Worm (Caenorhabditis elegans) whole organism, early embryonic: ENCODE results near the gene K01B6.4.

Experiments
- F13C5.2 ChIP-seq: sonication (generic microtip); optimal IDR thresholded peaks from 2 replicates; lab custom pipeline; 2017; ENCODE audit warnings: mild to moderate bottlenecking, missing genetic modification characterization, inconsistent platforms, missing compliant biosample characterization
- aly-1 ChIP-seq: sonication (generic microtip); optimal IDR thresholded peaks from 2 replicates; lab custom pipeline; 2016; ENCODE audit warnings: missing genetic modification characterization, missing compliant biosample characterization
- ama-1 ChIP-seq: fragments of 150-350 bp; optimal IDR thresholded peaks from 2 replicates; lab custom pipeline; 2014
- ceh-13 ChIP-seq: fragments of 200-800 bp; sonication (Bioruptor generic); optimal IDR thresholded peaks from 2 replicates; lab custom pipeline; 2018; ENCODE audit warnings: mild to moderate bottlenecking, missing genetic modification characterization, missing compliant biosample characterization
- ets-7 ChIP-seq: sonication (generic microtip); optimal IDR thresholded peaks from 2 replicates; lab custom pipeline; 2016; ENCODE audit warnings: missing genotype, missing genetic modification characterization, missing compliant biosample characterization
- flt-1 ChIP-seq: fragments of 200-800 bp; sonication (Bioruptor generic); IDR thresholded peaks from 2 replicates; pipeline ENCODE4 v1.3.6; 2022; ENCODE audit warnings: missing genetic modification characterization, missing compliant biosample characterization
- hnd-1 ChIP-seq: sonication (generic microtip); optimal IDR thresholded peaks from 2 replicates; lab custom pipeline; 2016; ENCODE audit warnings: missing genetic modification characterization, missing compliant biosample characterization
- scrt-1 ChIP-seq: fragments of 200-800 bp; sonication (Bioruptor generic); IDR thresholded peaks from 2 replicates; pipeline ENCODE4 v1.3.6; 2022; ENCODE audit warnings: missing genetic modification characterization, missing compliant biosample characterization
- sea-1 ChIP-seq: fragments of 200-800 bp; sonication (Bioruptor generic); conservative IDR thresholded peaks from 2 replicates; pipeline ENCODE4 v1.3.6; 2022; ENCODE audit warnings: missing genetic modification characterization, missing compliant biosample characterization
- tbx-37 ChIP-seq: fragments of 200-800 bp; sonication (Bioruptor generic); conservative IDR thresholded peaks from 2 replicates; pipeline ENCODE4 v1.3.6; 2022; ENCODE audit warnings: missing genetic modification reagents, missing genetic modification characterization, missing compliant biosample characterization
- tra-4 ChIP-seq: sonication (generic microtip); optimal IDR thresholded peaks from 2 replicates; lab custom pipeline; 2017; ENCODE audit warnings: missing genetic modification characterization, missing compliant biosample characterization

- TF ChIP-seq F13C5.2 (tag; lab: Kevin White, UChicago) (no peak), scrt-1 (GFP tag; lab: Robert Waterston, UW) (no peak), sea-1 (GFP tag; lab: Robert Waterston, UW) (no peak), aly-1 (tag; lab: Kevin White, UChicago) (no peak), ama-1 (lab: Kevin White, UChicago) (no peak), flt-1 (GFP tag; lab: Robert Waterston, UW) (no peak), hnd-1 (tag; lab: Kevin White, UChicago) (no peak), ceh-13 (no peak), tra-4 (no peak), tbx-37 (GFP tag; lab: Robert Waterston, UW) (no peak), ets-7 (tag; lab: Kevin White, UChicago) (no peak)
Observed at ce11 chrIII:9288540-9288939, 8.7 kb downstream of the K01B6.4 start.
